Fruit fly (Drosophila melanogaster) whole organism, embryonic: ENCODE data around the gene Sys1.

Source experiments
- Atf3 ChIP-seq: fragments of 200-800 bp; sonication (Bioruptor generic); optimal IDR thresholded peaks from 3 replicates; lab custom pipeline; 2016; ENCODE audit warnings: missing biosample characterization, missing genetic modification characterization
- B-H2 ChIP-seq: fragments of 200-800 bp; sonication (Bioruptor generic); optimal IDR thresholded peaks from 2 replicates; lab custom pipeline; 2018; ENCODE audit warnings: missing biosample characterization, mild to moderate bottlenecking, missing genetic modification characterization
- CG12769 ChIP-seq: fragments of 200-800 bp; sonication (Bioruptor generic); optimal IDR thresholded peaks from 2 replicates; lab custom pipeline; 2019; ENCODE audit warnings: missing biosample characterization, mild to moderate bottlenecking, missing genetic modification characterization, moderate library complexity
- CG13775 ChIP-seq: fragments of 200-800 bp; sonication (Bioruptor generic); optimal IDR thresholded peaks from 3 replicates; lab custom pipeline; 2017; ENCODE audit warnings: missing biosample characterization, mild to moderate bottlenecking, missing genetic modification characterization
- CG14710 ChIP-seq: fragments of 200-800 bp; sonication (Bioruptor generic); optimal IDR thresholded peaks from 3 replicates; lab custom pipeline; 2019; ENCODE audit warnings: missing biosample characterization, mild to moderate bottlenecking, missing genetic modification characterization, moderate library complexity
- CG14965 ChIP-seq: fragments of 200-800 bp; sonication (Bioruptor generic); optimal IDR thresholded peaks from 2 replicates; lab custom pipeline; 2016; ENCODE audit warnings: missing biosample characterization, missing genetic modification characterization, borderline replicate concordance
- CG15269 ChIP-seq: fragments of 200-800 bp; sonication (Bioruptor generic); optimal IDR thresholded peaks from 2 replicates; lab custom pipeline; 2018; ENCODE audit warnings: missing biosample characterization, mild to moderate bottlenecking, missing genetic modification characterization, moderate library complexity
- CG16815 ChIP-seq: fragments of 200-800 bp; sonication (Bioruptor generic); optimal IDR thresholded peaks from 3 replicates; lab custom pipeline; 2017; ENCODE audit warnings: missing biosample characterization, mild to moderate bottlenecking, missing genetic modification characterization
- CG17186 ChIP-seq: fragments of 200-800 bp; sonication (Bioruptor generic); optimal IDR thresholded peaks from 3 replicates; lab custom pipeline; 2017; ENCODE audit warnings: missing biosample characterization, missing genetic modification reagents, missing genetic modification characterization
- CG17359 ChIP-seq: fragments of 200-800 bp; sonication (Bioruptor generic); optimal IDR thresholded peaks from 3 replicates; lab custom pipeline; 2018; ENCODE audit warnings: missing biosample characterization, mild to moderate bottlenecking, missing genetic modification characterization, moderate library complexity
- CG17361 ChIP-seq: fragments of 200-800 bp; sonication (Bioruptor generic); IDR thresholded peaks from 3 replicates; pipeline ENCODE4 v1.3.6; 2022; ENCODE audit warnings: missing biosample characterization, missing genetic modification characterization
- CG2116 ChIP-seq: fragments of 200-800 bp; sonication (Bioruptor generic); optimal IDR thresholded peaks from 3 replicates; lab custom pipeline; 2018; ENCODE audit warnings: missing biosample characterization, mild to moderate bottlenecking, missing genetic modification characterization
- CG2129 ChIP-seq: fragments of 200-800 bp; sonication (Bioruptor generic); IDR thresholded peaks from 2 replicates; pipeline ENCODE4 v1.3.6; 2022; ENCODE audit warnings: missing biosample characterization, missing genetic modification characterization; ENCODE audit not compliant: partially characterized antibody
- CG32532 ChIP-seq: fragments of 200-800 bp; sonication (Bioruptor generic); IDR thresholded peaks from 2 replicates; pipeline ENCODE4 v1.3.6; 2022; ENCODE audit warnings: missing biosample characterization, missing genetic modification characterization
- CG3281 ChIP-seq: fragments of 200-800 bp; sonication (Bioruptor generic); optimal IDR thresholded peaks from 3 replicates; lab custom pipeline; 2017; ENCODE audit warnings: missing biosample characterization, mild to moderate bottlenecking, missing genetic modification characterization
- CG33213 ChIP-seq: fragments of 200-800 bp; sonication (Bioruptor generic); optimal IDR thresholded peaks from 3 replicates; lab custom pipeline; 2016; ENCODE audit warnings: missing biosample characterization, missing genetic modification characterization
- CG34224 ChIP-seq: fragments of 200-800 bp; sonication (Bioruptor generic); IDR thresholded peaks from 3 replicates; pipeline ENCODE4 v1.3.6; 2022; ENCODE audit warnings: missing biosample characterization, missing genetic modification characterization; ENCODE audit not compliant: partially characterized antibody
- CG8388 ChIP-seq: fragments of 200-800 bp; sonication (Bioruptor generic); optimal IDR thresholded peaks from 2 replicates; lab custom pipeline; 2019; ENCODE audit warnings: missing biosample characterization, mild to moderate bottlenecking, missing genetic modification characterization, moderate library complexity
- CG9797 ChIP-seq: fragments of 200-800 bp; sonication (Bioruptor generic); optimal IDR thresholded peaks from 3 replicates; lab custom pipeline; 2018; ENCODE audit warnings: missing biosample characterization, mild to moderate bottlenecking, missing genetic modification characterization
- Dip3 ChIP-seq: fragments of 200-800 bp; sonication (Bioruptor generic); optimal IDR thresholded peaks from 3 replicates; lab custom pipeline; 2016; ENCODE audit warnings: missing biosample characterization, missing genetic modification characterization
- Doc3 ChIP-seq: fragments of 200-800 bp; sonication (Bioruptor generic); IDR thresholded peaks from 3 replicates; pipeline ENCODE4 v1.3.6; 2022; ENCODE audit warnings: missing biosample characterization, missing genetic modification characterization; ENCODE audit not compliant: partially characterized antibody
- Drgx ChIP-seq: fragments of 200-800 bp; sonication (Bioruptor generic); IDR thresholded peaks from 2 replicates; pipeline ENCODE4 v1.3.6; 2022; ENCODE audit warnings: missing biosample characterization, missing genetic modification characterization
- ERR ChIP-seq: fragments of 200-800 bp; sonication (Bioruptor generic); optimal IDR thresholded peaks from 2 replicates; lab custom pipeline; 2016; ENCODE audit warnings: missing biosample characterization, missing genetic modification characterization
- HLH54F ChIP-seq: fragments of 200-800 bp; sonication (Bioruptor generic); optimal IDR thresholded peaks from 3 replicates; lab custom pipeline; 2016; ENCODE audit warnings: missing biosample characterization, missing genetic modification characterization
- NfI ChIP-seq: fragments of 200-800 bp; sonication (Bioruptor generic); optimal IDR thresholded peaks from 3 replicates; lab custom pipeline; 2018; ENCODE audit warnings: missing biosample characterization, mild to moderate bottlenecking, missing genetic modification characterization, moderate library complexity
- Scr ChIP-seq: fragments of 200-800 bp; sonication (Bioruptor generic); IDR thresholded peaks from 2 replicates; pipeline ENCODE4 v1.3.6; 2022; ENCODE audit warnings: missing biosample characterization, missing genetic modification characterization; ENCODE audit not compliant: partially characterized antibody
- Sry-β ChIP-seq: fragments of 200-800 bp; sonication (Bioruptor generic); optimal IDR thresholded peaks from 2 replicates; lab custom pipeline; 2018; ENCODE audit warnings: missing biosample characterization, mild to moderate bottlenecking, missing genetic modification characterization, moderate library complexity
- Usf ChIP-seq: fragments of 200-800 bp; sonication (Bioruptor generic); optimal IDR thresholded peaks from 2 replicates; lab custom pipeline; 2017; ENCODE audit warnings: missing genotype, missing biosample characterization, missing genetic modification characterization
- bab2 ChIP-seq: fragments of 200-800 bp; sonication (Bioruptor generic); optimal IDR thresholded peaks from 2 replicates; lab custom pipeline; 2016; ENCODE audit warnings: missing biosample characterization, missing genetic modification characterization
- bbx ChIP-seq: fragments of 200-800 bp; sonication (Bioruptor generic); IDR thresholded peaks from 2 replicates; pipeline ENCODE4 v1.3.6; 2022; ENCODE audit warnings: missing biosample characterization, missing genetic modification characterization; ENCODE audit not compliant: partially characterized antibody
- caup ChIP-seq: fragments of 200-800 bp; sonication (Bioruptor generic); optimal IDR thresholded peaks from 3 replicates; lab custom pipeline; 2017; ENCODE audit warnings: missing biosample characterization, mild to moderate bottlenecking, missing genetic modification characterization, moderate library complexity; ENCODE audit not compliant: severe bottlenecking
- crp ChIP-seq, 2 experiments: fragments of 200-800 bp; sonication (Bioruptor generic); optimal IDR thresholded peaks; 2 replicates in 1 of 2; 3 replicates in 1 of 2; lab custom pipeline; 2017; ENCODE audit warnings: missing biosample characterization in 2 of 2, missing genetic modification characterization in 2 of 2, mild to moderate bottlenecking in 1 of 2, moderate library complexity in 1 of 2
- cwo ChIP-seq: fragments of 200-800 bp; sonication (Bioruptor generic); optimal IDR thresholded peaks from 3 replicates; lab custom pipeline; 2017; ENCODE audit warnings: missing biosample characterization, missing genetic modification characterization, mild to moderate bottlenecking, moderate library complexity, missing genetic modification reagents
- dm ChIP-seq: fragments of 200-800 bp; sonication (Bioruptor generic); optimal IDR thresholded peaks from 3 replicates; lab custom pipeline; 2016; ENCODE audit warnings: missing biosample characterization, missing genetic modification characterization
- eyg ChIP-seq: fragments of 200-800 bp; sonication (Bioruptor generic); optimal IDR thresholded peaks from 3 replicates; lab custom pipeline; 2016; ENCODE audit warnings: missing biosample characterization, missing genetic modification characterization
- fd96Cb ChIP-seq: fragments of 200-800 bp; sonication (Bioruptor generic); optimal IDR thresholded peaks from 2 replicates; lab custom pipeline; 2018; ENCODE audit warnings: missing biosample characterization, mild to moderate bottlenecking, missing genetic modification characterization, moderate library complexity
- gfzf ChIP-seq: fragments of 200-800 bp; sonication (Bioruptor generic); optimal IDR thresholded peaks from 2 replicates; lab custom pipeline; 2016; ENCODE audit warnings: missing biosample characterization, mild to moderate bottlenecking, missing genetic modification characterization, moderate library complexity
- grau ChIP-seq: fragments of 200-800 bp; optimal IDR thresholded peaks from 3 replicates; lab custom pipeline; 2019; ENCODE audit warnings: missing biosample characterization, mild to moderate bottlenecking, missing genetic modification characterization, moderate library complexity
- gro ChIP-seq: fragments of 200-800 bp; sonication (Bioruptor generic); optimal IDR thresholded peaks from 2 replicates; lab custom pipeline; 2016; ENCODE audit warnings: missing biosample characterization, missing genetic modification characterization
- ham ChIP-seq: fragments of 200-800 bp; sonication (Bioruptor generic); IDR thresholded peaks from 2 replicates; pipeline ENCODE4 v1.3.6; 2022; ENCODE audit warnings: missing biosample characterization, missing genetic modification characterization
- hb ChIP-seq: fragments of 200-800 bp; sonication (Bioruptor generic); IDR thresholded peaks from 3 replicates; pipeline ENCODE4 v1.3.6; 2022; ENCODE audit warnings: missing biosample characterization, missing genetic modification characterization; ENCODE audit not compliant: partially characterized antibody
- klu ChIP-seq: fragments of 200-800 bp; sonication (Bioruptor generic); IDR thresholded peaks from 2 replicates; pipeline ENCODE4 v1.3.6; 2022; ENCODE audit warnings: missing biosample characterization, missing genetic modification characterization
- lab ChIP-seq: fragments of 200-800 bp; sonication (Bioruptor generic); optimal IDR thresholded peaks from 3 replicates; lab custom pipeline; 2017; ENCODE audit warnings: missing biosample characterization, missing genetic modification characterization, mild to moderate bottlenecking, moderate library complexity, missing genetic modification reagents
- lbe ChIP-seq: fragments of 200-800 bp; sonication (Bioruptor generic); optimal IDR thresholded peaks from 2 replicates; lab custom pipeline; 2016; ENCODE audit warnings: missing biosample characterization, mild to moderate bottlenecking, missing genetic modification characterization
- pfk ChIP-seq: fragments of 200-800 bp; sonication (Bioruptor generic); optimal IDR thresholded peaks from 2 replicates; lab custom pipeline; 2018; ENCODE audit warnings: missing biosample characterization, mild to moderate bottlenecking, missing genetic modification characterization, moderate library complexity
- sens-2 ChIP-seq: fragments of 200-800 bp; sonication (Bioruptor generic); IDR thresholded peaks from 2 replicates; pipeline ENCODE4 v1.3.6; 2022; ENCODE audit warnings: missing biosample characterization, missing genetic modification characterization
- stwl ChIP-seq: fragments of 200-800 bp; sonication (Bioruptor generic); optimal IDR thresholded peaks from 3 replicates; lab custom pipeline; 2018; ENCODE audit warnings: missing biosample characterization, mild to moderate bottlenecking, missing genetic modification characterization, moderate library complexity
- tap ChIP-seq: fragments of 200-800 bp; optimal IDR thresholded peaks from 3 replicates; lab custom pipeline; 2019; ENCODE audit warnings: missing biosample characterization, mild to moderate bottlenecking, missing genetic modification characterization, moderate library complexity
- tin ChIP-seq: fragments of 200-800 bp; sonication (Bioruptor generic); optimal IDR thresholded peaks from 3 replicates; lab custom pipeline; 2016; ENCODE audit warnings: missing biosample characterization, missing genetic modification characterization

The Sys1 gene

DNA sequence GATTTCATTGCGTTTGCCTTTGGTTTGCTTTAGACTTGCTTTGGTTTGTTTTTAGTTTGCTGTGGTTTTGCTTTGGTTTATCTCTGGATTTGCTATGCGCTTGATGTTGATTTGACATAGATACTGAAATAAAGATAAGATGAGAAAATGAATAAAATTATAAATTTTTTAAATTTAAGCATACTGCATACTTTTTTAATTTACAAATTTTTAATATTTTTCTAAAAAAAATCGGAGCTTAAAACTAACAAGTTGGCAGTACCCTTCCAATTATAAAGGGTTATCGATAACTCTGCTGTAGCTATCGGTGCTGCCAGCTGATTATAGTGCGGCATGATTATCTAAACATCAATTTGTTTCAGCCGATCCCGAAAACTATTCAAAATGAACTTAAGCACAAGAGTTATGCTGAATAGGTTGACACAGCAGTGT lies 21.2 kb downstream of the Sys1 start, which contains the start of gene mRpL19 (continued):
- TF ChIP-seq CG8388 (GFP tag; lab: Kevin White, UChicago) (peak; percentile 42), Drgx (GFP tag; lab: Robert Waterston, UW) (no peak), CG34224 (GFP tag; lab: Robert Waterston, UW) (peak; percentile 53; the same call in 2 of the 3 replicates), Scr (GFP tag; lab: Robert Waterston, UW) (peak; percentile 58), bab2 (GFP tag; lab: Kevin White, UChicago) (no peak), stwl (tag; lab: Kevin White, UChicago) (peak; percentile 78), ERR (GFP tag; lab: Kevin White, UChicago) (no peak), lab (GFP tag; lab: Kevin White, UChicago) (no peak), lbe (peak; percentile 52), klu (GFP tag; lab: Robert Waterston, UW) (no peak), grau (tag; lab: Kevin White, UChicago) (peak; percentile 57), bbx (peak; percentile 81), HLH54F (GFP tag; lab: Kevin White, UChicago) (no peak), CG33213 (GFP tag; lab: Kevin White, UChicago) (no peak), CG2129 (GFP tag; lab: Robert Waterston, UW) (peak; percentile 26), CG3281 (GFP tag; lab: Kevin White, UChicago) (peak; percentile 7), CG14710 (peak; percentile 69), Doc3 (peak; percentile 39; the same call in 2 of the 3 replicates), CG12769 (tag; lab: Kevin White, UChicago) (no peak), eyg (no peak), CG9797 (GFP tag; lab: Kevin White, UChicago) (peak; percentile 26), gro (GFP tag; lab: Kevin White, UChicago) (peak; percentile 11), fd96Cb (no peak), CG16815 (GFP tag; lab: Kevin White, UChicago) (no peak), tin (GFP tag; lab: Kevin White, UChicago) (no peak), CG13775 (no peak), CG17359 (peak; percentile 40), crp (GFP tag; optimal IDR thresholded peaks at IDR 0.05; lab: Kevin White, UChicago) (peak; percentile 44 to 88), sens-2 (GFP tag; lab: Robert Waterston, UW) (no peak), ham (GFP tag; lab: Robert Waterston, UW) (no peak), CG14965 (GFP tag; lab: Kevin White, UChicago) (no peak), Usf (GFP tag; lab: Kevin White, UChicago) (no peak), Atf3 (GFP tag; lab: Kevin White, UChicago) (no peak), gfzf (GFP tag; lab: Kevin White, UChicago) (peak; percentile 14), B-H2 (GFP tag; lab: Kevin White, UChicago) (peak; percentile 56), CG2116 (GFP tag; lab: Kevin White, UChicago) (peak; percentile 62), CG15269 (tag; lab: Kevin White, UChicago) (peak; percentile 62), CG17361 (GFP tag; lab: Robert Waterston, UW) (peak; percentile 61; the same call in 1 of the 3 replicates), pfk (no peak), dm (GFP tag; lab: Kevin White, UChicago) (no peak), Sry-β (GFP tag; lab: Kevin White, UChicago) (no peak), NfI (peak; percentile 44), CG17186 (no peak), caup (GFP tag; lab: Kevin White, UChicago) (peak; percentile 0), tap (tag; lab: Kevin White, UChicago) (peak; percentile 59), hb (no peak; the same call in 2 of the 3 replicates), cwo (GFP tag; lab: Kevin White, UChicago) (no peak), Dip3 (GFP tag; lab: Kevin White, UChicago) (no peak), CG32532 (peak; percentile 57; the same call in 1 of the 2 replicates)
